Fruit fly (Drosophila melanogaster) whole organism, embryonic: ENCODE measurements around the gene MBD-R2.

Experiments
- Awh ChIP-seq: fragments of 200-800 bp; sonication (Bioruptor generic); IDR thresholded peaks from 2 replicates; pipeline ENCODE4, ENCODE4 v1.3.6; 2022; ENCODE audit warnings: missing biosample characterization, missing genetic modification characterization
- Blimp-1 ChIP-seq: fragments of 200-800 bp; sonication (Bioruptor generic); optimal IDR thresholded peaks from 3 replicates; lab custom pipeline; 2018; ENCODE audit warnings: missing biosample characterization, missing genetic modification characterization, mild to moderate bottlenecking, moderate library complexity, missing genetic modification reagents
- CG10654 ChIP-seq: fragments of 200-800 bp; sonication (Bioruptor generic); optimal IDR thresholded peaks from 2 replicates; lab custom pipeline; 2016; ENCODE audit warnings: missing biosample characterization, missing genetic modification characterization
- CG13894 ChIP-seq: fragments of 200-800 bp; sonication (Bioruptor generic); optimal IDR thresholded peaks from 3 replicates; lab custom pipeline; 2018; ENCODE audit warnings: missing biosample characterization, mild to moderate bottlenecking, missing genetic modification characterization, moderate library complexity
- CG3163 ChIP-seq: fragments of 200-800 bp; sonication (Bioruptor generic); optimal IDR thresholded peaks from 3 replicates; lab custom pipeline; 2016; ENCODE audit warnings: missing biosample characterization, missing genetic modification characterization
- CG5953 ChIP-seq: fragments of 200-800 bp; sonication (Bioruptor generic); IDR thresholded peaks from 2 replicates; pipeline ENCODE4 v1.3.6; 2022; ENCODE audit warnings: missing biosample characterization, missing genetic modification characterization
- CG7786 ChIP-seq: fragments of 200-800 bp; sonication (Bioruptor generic); optimal IDR thresholded peaks from 2 replicates; lab custom pipeline; 2016; ENCODE audit warnings: missing biosample characterization, missing genetic modification characterization
- Chrac-16 ChIP-seq: fragments of 200-800 bp; sonication (Bioruptor generic); optimal IDR thresholded peaks from 3 replicates; lab custom pipeline; 2016; ENCODE audit warnings: missing biosample characterization, missing genetic modification characterization
- Dip3 ChIP-seq: fragments of 200-800 bp; sonication (Bioruptor generic); optimal IDR thresholded peaks from 3 replicates; lab custom pipeline; 2016; ENCODE audit warnings: missing biosample characterization, missing genetic modification characterization
- Dref ChIP-seq: fragments of 200-800 bp; sonication (Bioruptor generic); IDR thresholded peaks from 2 replicates; pipeline ENCODE4 v1.3.6; 2022; ENCODE audit warnings: missing biosample characterization, missing genetic modification characterization
- Drgx ChIP-seq: fragments of 200-800 bp; sonication (Bioruptor generic); IDR thresholded peaks from 2 replicates; pipeline ENCODE4 v1.3.6; 2022; ENCODE audit warnings: missing biosample characterization, missing genetic modification characterization
- Ets65A ChIP-seq: fragments of 200-800 bp; sonication (Bioruptor generic); peaks from one replicate; lab custom pipeline; 2016; ENCODE audit warnings: missing biosample characterization, missing genetic modification characterization
- Fer1 ChIP-seq: fragments of 200-800 bp; sonication (Bioruptor generic); optimal IDR thresholded peaks from 2 replicates; lab custom pipeline; 2017; ENCODE audit warnings: missing biosample characterization, mild to moderate bottlenecking, missing genetic modification characterization
- Fer2 ChIP-seq: fragments of 200-800 bp; sonication (Bioruptor generic); optimal IDR thresholded peaks from 2 replicates; lab custom pipeline; 2018; ENCODE audit warnings: missing biosample characterization, mild to moderate bottlenecking, missing genetic modification characterization, moderate library complexity
- HmgD ChIP-seq: fragments of 200-800 bp; sonication (Bioruptor generic); optimal IDR thresholded peaks from 3 replicates; lab custom pipeline; 2016; ENCODE audit warnings: missing biosample characterization, missing genetic modification characterization
- Pdp1 ChIP-seq, 2 experiments: fragments of 200-800 bp; sonication (Bioruptor generic); optimal IDR thresholded peaks; 3 replicates each; lab custom pipeline; 2016; ENCODE audit warnings: missing biosample characterization in 2 of 2, missing genetic modification characterization in 2 of 2, mild to moderate bottlenecking in 1 of 2, moderate library complexity in 1 of 2
- Trl ChIP-seq, 3 experiments: fragments of >200 bp in 2 of 3; fragments of 200-800 bp in 1 of 3; sonication (Bioruptor generic) in 1 of 3; optimal IDR thresholded peaks; 2 replicates in 1 of 3; 3 replicates in 2 of 3; lab custom pipeline; 2016 to 2017; ENCODE audit warnings: missing biosample characterization in 1 of 3, missing genetic modification characterization in 1 of 3
- ab ChIP-seq: fragments of 200-800 bp; sonication (Bioruptor generic); optimal IDR thresholded peaks from 2 replicates; lab custom pipeline; 2016; ENCODE audit warnings: missing biosample characterization, missing genetic modification characterization
- abd-A ChIP-seq: fragments of 200-800 bp; sonication (Bioruptor generic); optimal IDR thresholded peaks from 3 replicates; lab custom pipeline; 2019; ENCODE audit warnings: missing biosample characterization, mild to moderate bottlenecking, missing genetic modification characterization, moderate library complexity
- cad ChIP-seq: fragments of >200 bp; optimal IDR thresholded peaks from 2 replicates; lab custom pipeline; 2017; ENCODE audit warnings: missing biosample characterization, missing genetic modification characterization
- chinmo ChIP-seq: fragments of 200-800 bp; sonication (Bioruptor generic); IDR thresholded peaks from 4 replicates; pipeline ENCODE4 v1.3.6; 2022; ENCODE audit warnings: missing biosample characterization, missing genetic modification characterization; ENCODE audit not compliant: partially characterized antibody
- dm ChIP-seq: fragments of 200-800 bp; sonication (Bioruptor generic); optimal IDR thresholded peaks from 3 replicates; lab custom pipeline; 2016; ENCODE audit warnings: missing biosample characterization, missing genetic modification characterization
- exex ChIP-seq: fragments of 200-800 bp; sonication (Bioruptor generic); optimal IDR thresholded peaks from 4 replicates; lab custom pipeline; 2018; ENCODE audit warnings: missing biosample characterization, mild to moderate bottlenecking, missing genetic modification characterization, moderate library complexity
- eyg ChIP-seq: fragments of 200-800 bp; sonication (Bioruptor generic); optimal IDR thresholded peaks from 3 replicates; lab custom pipeline; 2016; ENCODE audit warnings: missing biosample characterization, missing genetic modification characterization
- fd96Cb ChIP-seq: fragments of 200-800 bp; sonication (Bioruptor generic); optimal IDR thresholded peaks from 2 replicates; lab custom pipeline; 2018; ENCODE audit warnings: missing biosample characterization, mild to moderate bottlenecking, missing genetic modification characterization, moderate library complexity
- gce ChIP-seq: fragments of 200-800 bp; sonication (Bioruptor generic); IDR thresholded peaks from 3 replicates; pipeline ENCODE4 v1.3.6; 2022; ENCODE audit warnings: missing biosample characterization, missing genetic modification characterization
- grn ChIP-seq: fragments of 200-800 bp; sonication (Bioruptor generic); optimal IDR thresholded peaks from 3 replicates; lab custom pipeline; 2017; ENCODE audit warnings: missing biosample characterization, missing genetic modification characterization
- hkb ChIP-seq, 2 experiments: fragments of 200-800 bp in 1 of 2; fragments of >200 bp in 1 of 2; sonication (Bioruptor generic) in 1 of 2; IDR thresholded peaks in 1 of 2; optimal IDR thresholded peaks in 1 of 2; 2 replicates each; pipeline versions ENCODE4 v1.3.6 to Lab custom; 2017 to 2022; ENCODE audit warnings: missing biosample characterization in 1 of 2, missing genetic modification characterization in 1 of 2
- kni ChIP-seq: fragments of 200-800 bp; sonication (Bioruptor generic); optimal IDR thresholded peaks from 3 replicates; lab custom pipeline; 2017; ENCODE audit warnings: mild to moderate bottlenecking, missing biosample characterization, missing genetic modification reagents, missing genetic modification characterization
- mirr ChIP-seq: fragments of 200-800 bp; sonication (Bioruptor generic); optimal IDR thresholded peaks from 3 replicates; lab custom pipeline; 2018; ENCODE audit warnings: missing biosample characterization, mild to moderate bottlenecking, missing genetic modification characterization
- oc ChIP-seq: fragments of 200-800 bp; sonication (Bioruptor generic); optimal IDR thresholded peaks from 2 replicates; lab custom pipeline; 2018; ENCODE audit warnings: missing biosample characterization, mild to moderate bottlenecking, missing genetic modification characterization, moderate library complexity
- peb ChIP-seq: fragments of 200-800 bp; sonication (Bioruptor generic); IDR thresholded peaks from 2 replicates; pipeline ENCODE4 v1.3.6; 2022; ENCODE audit warnings: missing biosample characterization, missing genetic modification characterization
- sd ChIP-seq: fragments of 200-800 bp; sonication (Bioruptor generic); optimal IDR thresholded peaks from 3 replicates; lab custom pipeline; 2018; ENCODE audit warnings: missing biosample characterization, mild to moderate bottlenecking, missing genetic modification characterization, moderate library complexity
- sqz ChIP-seq: fragments of 200-800 bp; sonication (Bioruptor generic); optimal IDR thresholded peaks from 3 replicates; lab custom pipeline; 2018; ENCODE audit warnings: missing biosample characterization, mild to moderate bottlenecking, missing genetic modification characterization
- sug ChIP-seq: fragments of 200-800 bp; optimal IDR thresholded peaks from 2 replicates; lab custom pipeline; 2019; ENCODE audit warnings: missing biosample characterization, mild to moderate bottlenecking, missing genetic modification characterization, moderate library complexity

Gene MBD-R2

DNA sequence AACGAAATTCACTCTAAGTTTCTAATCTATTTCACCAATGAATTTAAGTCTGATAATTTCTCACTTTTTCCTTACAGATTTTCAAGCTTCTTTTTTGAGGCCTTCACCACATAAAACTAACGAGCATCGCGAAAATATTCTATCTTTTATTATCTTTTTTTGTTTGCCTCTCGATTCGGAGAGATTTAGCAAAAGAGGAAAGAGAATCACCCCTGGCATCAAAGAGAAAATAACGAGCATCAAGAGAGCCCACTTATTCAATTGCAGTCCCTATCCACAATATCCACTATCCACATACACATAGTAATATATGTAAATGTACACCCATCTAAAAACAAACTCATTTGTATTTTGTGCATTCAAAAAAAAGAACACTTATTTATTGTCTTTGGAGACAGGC lies 11.4 kb upstream of the MBD-R2 start, which contains the start of gene GstD9:
TSS of gene GstD9 (minus strand) at position 101 of the 400 bp plus-strand sequence.
- peak; percentile 76 for TF ChIP-seq CG3163
- no peak for TF ChIP-seq gce (GFP tag; lab: Robert Waterston, UW)
- TF ChIP-seq Trl (optimal IDR thresholded peaks at IDR 0.05; lab: Kevin White, UChicago) = peak; percentile 31 to 43
- no peak for TF ChIP-seq Trl (GFP tag; optimal IDR thresholded peaks at IDR 0.05; lab: Kevin White, UChicago)

DNA sequence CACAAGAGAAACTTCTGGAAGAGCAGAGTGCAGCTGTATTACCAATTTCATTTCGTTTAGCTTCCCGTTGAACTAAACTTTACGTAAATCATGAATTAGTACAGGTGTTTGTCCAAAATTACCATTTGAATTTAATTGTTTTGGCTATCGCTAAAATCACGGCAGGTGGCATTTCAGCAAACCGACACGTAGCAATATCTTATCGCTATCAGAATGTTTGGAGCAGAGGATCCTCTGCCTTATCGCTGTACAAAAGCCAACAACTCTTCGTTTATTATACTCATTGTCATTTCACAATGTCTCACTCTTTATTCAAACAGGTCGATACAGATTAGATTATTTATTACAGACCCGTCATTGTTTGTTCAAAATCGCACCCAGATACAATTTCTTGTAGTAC lies 9.8 kb upstream of the MBD-R2 start:
- TF ChIP-seq CG13894 (tag; lab: Kevin White, UChicago) (no peak), CG7786 (no peak), fd96Cb (no peak), CG10654 (no peak), Dip3 (no peak), sd (tag; lab: Kevin White, UChicago) (peak; percentile 44), exex (tag; lab: Kevin White, UChicago) (peak; percentile 76), sug (tag; lab: Kevin White, UChicago) (peak; percentile 93), Drgx (GFP tag; lab: Robert Waterston, UW) (no peak), eyg (no peak), grn (peak; percentile 67), mirr (peak; percentile 56), Fer2 (no peak), hkb (optimal IDR thresholded peaks at IDR 0.05; lab: Kevin White, UChicago) (no peak), hkb (GFP tag; IDR thresholded peaks at IDR 0.05; lab: Robert Waterston, UW) (no peak)

DNA sequence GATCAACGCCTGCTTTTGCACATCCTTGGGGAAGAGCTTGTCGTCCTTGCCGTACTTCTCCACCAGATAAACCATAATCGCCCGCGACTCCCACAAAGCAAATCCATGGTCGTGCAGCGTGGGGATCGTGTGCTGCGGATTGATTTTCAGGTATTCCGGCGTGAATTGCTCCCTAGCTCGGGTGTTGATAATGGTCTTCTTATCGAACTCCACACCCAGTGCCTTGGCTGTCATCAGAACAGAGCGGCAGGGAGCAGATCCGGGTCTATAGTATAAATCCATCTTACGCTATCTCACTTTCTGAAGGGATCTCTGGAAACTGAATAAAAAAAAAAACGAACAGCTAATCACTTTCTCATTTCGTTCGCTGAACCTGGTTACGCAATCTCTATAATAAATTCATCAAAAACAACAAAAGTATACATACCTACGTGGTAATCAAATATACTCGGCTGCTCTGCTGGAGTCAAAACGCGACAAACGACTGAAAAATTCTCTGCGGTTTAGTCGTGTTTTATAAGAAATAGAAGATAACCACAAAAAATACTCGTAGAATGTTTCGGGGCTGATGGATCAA lies 9.3 kb upstream of the MBD-R2 start, which contains the start of gene GstD10:
TSS of gene GstD10 (minus strand) at position 472 of the 577 bp plus-strand sequence.
- no peak for TF ChIP-seq peb (GFP tag; lab: Robert Waterston, UW)
- 0 out of 4 replicates have a peak, but pooled peaks have one; percentile 20 for TF ChIP-seq chinmo (GFP tag; lab: Robert Waterston, UW)
- TF ChIP-seq Dref = no peak
- TF ChIP-seq Fer1 (GFP tag; lab: Kevin White, UChicago) = no peak
- peak in 1 of 2 experiments; percentile 79 for TF ChIP-seq Pdp1 (GFP tag; optimal IDR thresholded peaks at IDR 0.05; lab: Kevin White, UChicago)
- TF ChIP-seq cad = no peak

DNA sequence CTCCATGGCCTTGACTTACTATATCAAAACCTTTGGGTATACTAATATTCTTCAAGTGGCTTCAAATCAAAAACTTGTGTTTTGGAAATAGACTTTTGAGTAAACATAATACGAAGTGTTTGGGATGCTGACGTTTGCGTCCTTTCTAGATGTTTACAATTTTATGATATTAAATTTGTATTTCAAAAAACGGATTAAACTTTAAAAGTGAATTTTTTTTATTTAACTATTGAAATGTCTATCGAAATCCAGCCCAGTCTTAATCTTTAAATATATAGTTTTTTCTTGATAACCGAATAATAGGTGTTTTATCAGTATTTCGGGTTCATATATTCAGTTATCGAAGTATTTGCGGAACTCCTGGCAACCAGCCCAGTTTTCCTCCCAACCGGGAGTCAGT lies 8.5 kb upstream of the MBD-R2 start, which contains the start of gene Tim17a1:
TSS of gene Tim17a1 (minus strand) at position 101 of the 400 bp plus-strand sequence.
- TF ChIP-seq dm (no peak), HmgD (GFP tag; lab: Kevin White, UChicago) (no peak)

DNA sequence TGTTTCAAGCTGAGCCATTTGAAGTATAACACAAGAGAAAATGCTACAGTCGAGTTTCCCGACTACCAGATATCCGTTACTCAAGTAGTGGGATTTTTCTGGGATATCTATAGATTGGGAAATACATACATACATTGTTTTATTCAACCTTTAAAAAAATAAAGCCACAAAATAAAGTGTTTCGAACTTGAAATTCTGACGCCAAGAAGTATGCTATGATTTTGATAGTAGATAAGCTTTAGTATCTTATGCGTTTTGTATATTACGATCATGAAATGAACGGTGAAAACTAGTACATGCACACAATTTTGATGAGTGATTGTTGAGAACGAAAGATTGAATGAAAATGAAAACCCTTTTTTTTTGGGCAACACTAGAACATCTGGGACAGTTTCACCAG lies 7.5 kb upstream of the MBD-R2 start:
- TF ChIP-seq ab (GFP tag; lab: Kevin White, UChicago) (no peak), grn (peak; percentile 98)
- TF ChIP-seq, all 482 proteins: peak for 1

DNA sequence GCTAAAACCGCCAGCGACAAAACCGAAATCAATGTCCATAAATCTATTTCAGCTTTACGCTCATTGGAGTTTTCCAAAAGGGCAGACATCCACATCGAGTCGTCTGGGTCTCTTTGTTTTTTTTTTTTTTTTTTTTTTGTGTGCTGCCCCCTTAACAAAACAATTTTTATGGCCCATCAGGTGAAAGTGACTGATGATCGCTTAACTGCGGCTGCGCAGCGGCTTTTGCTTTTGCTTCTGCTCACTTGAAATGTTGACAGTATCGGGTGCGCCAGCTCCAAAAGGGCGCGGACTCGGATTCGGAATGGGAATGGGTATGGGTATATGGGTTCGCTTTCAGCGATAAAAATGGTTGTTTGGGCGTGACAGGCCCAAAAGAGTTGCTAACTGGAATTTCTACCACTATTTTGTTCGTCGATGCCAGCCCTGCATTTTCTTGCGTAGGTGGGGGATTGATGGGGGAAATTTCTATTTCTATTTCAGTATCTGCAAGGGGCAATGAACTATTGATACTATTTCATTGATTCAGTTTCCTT lies 6.0 kb upstream of the MBD-R2 start:
- peak; percentile 32 for TF ChIP-seq oc (tag; lab: Kevin White, UChicago)
- no peak for TF ChIP-seq Ets65A (GFP tag; lab: Kevin White, UChicago)
- 0 out of 2 replicates have a peak, but pooled peaks have one; percentile 21 for TF ChIP-seq Awh
- peak; percentile 92 for TF ChIP-seq kni (GFP tag; lab: Kevin White, UChicago)
- TF ChIP-seq sd (tag; lab: Kevin White, UChicago) = peak; percentile 18
- peak; percentile 97 for TF ChIP-seq Blimp-1
- no peak for TF ChIP-seq Chrac-16 (GFP tag; lab: Kevin White, UChicago)
- no peak for TF ChIP-seq CG5953
- TF ChIP-seq abd-A (tag; lab: Kevin White, UChicago) = peak; percentile 33
- peak; percentile 73 for TF ChIP-seq sqz
- TF ChIP-seq, all 482 proteins: peak for 7
